Worm (Caenorhabditis elegans): ENCODE measurements around the gene C53C11.2.

The C53C11.2 gene

DNA sequence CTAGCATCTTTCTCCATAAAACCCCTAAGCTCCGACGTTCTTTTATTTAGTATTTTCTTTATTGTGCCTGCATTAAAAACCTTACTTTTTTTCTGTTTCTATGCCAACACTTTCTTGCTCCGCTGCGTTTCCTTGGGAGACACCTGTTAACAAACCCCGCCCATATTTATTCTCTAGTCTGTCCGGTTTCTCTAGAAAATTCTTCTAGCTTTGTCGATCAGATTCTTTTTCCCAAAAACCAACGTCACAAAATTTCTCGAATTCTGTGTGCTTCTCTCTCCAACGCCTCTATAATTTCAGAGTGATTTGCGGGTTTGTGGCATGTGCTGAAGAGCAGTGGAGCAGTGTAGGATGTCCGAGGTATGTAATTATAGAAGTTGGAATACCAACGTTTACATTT lies 18.2 kb upstream of the C53C11.2 start, which contains the start of gene ptr-5:
Gene ptr-5 (plus strand): TSS at position 301 of the 400 bp plus-strand sequence.
- TF ChIP-seq unc-62 (GFP tag; optimal IDR thresholded peaks at IDR 0.05) (no peak), nhr-2 (tag; optimal IDR thresholded peaks at IDR 0.05) (no peak), bed-3 (GFP tag; optimal IDR thresholded peaks at IDR 0.05) (no peak), M03D4.4 (tag; optimal IDR thresholded peaks at IDR 0.05) (no peak), lin-32 (GFP tag; optimal IDR thresholded peaks at IDR 0.05) (no peak), tbx-8 (GFP tag; optimal IDR thresholded peaks at IDR 0.05) (no peak), snpc-4 (tag; optimal IDR thresholded peaks at IDR 0.05) (no peak), pha-4 (tag; optimal IDR thresholded peaks at IDR 0.05) (no peak), drap-1 (GFP tag; optimal IDR thresholded peaks at IDR 0.05) (no peak)

DNA sequence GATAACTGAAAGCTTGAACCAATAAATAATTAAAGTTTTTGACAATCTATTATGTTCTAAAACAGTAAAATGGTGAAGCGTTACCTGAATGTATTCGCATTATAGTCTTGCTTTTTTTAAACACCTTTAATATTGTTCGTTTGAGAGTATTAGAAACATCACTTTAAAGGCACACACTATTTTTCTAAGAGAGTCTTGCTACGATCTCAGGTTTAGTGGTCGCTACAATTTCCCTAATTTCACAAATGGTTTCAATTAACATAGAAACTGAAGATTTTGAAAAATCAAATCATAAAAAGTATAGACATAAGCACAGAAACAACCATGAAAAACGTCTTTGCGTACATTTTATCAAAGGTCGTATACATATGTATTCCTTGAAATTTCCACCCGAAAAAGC lies 15.9 kb upstream of the C53C11.2 start:
- TF ChIP-seq nhr-28 (tag; optimal IDR thresholded peaks at IDR 0.05) (no peak), unc-62 (GFP tag; optimal IDR thresholded peaks at IDR 0.05) (no peak)

DNA sequence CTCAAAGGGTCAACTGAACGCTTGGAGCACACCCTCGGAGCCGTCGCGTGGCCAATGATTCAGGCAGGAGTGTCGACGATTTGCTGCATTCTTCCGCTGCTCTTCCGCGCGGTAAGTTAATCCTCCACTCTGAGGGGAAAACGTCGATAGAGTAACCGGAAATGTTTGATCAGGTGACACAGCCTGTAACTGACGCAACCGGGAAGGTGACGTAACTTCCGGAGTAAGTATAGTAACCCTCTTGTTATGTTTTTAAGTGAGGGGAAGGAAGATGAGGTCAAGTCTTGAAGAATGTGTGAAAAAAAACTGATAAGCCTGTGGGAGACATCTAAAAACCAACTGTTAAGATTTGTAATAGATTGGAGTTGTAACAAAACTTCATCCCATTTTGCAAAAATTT lies 11.5 kb upstream of the C53C11.2 start:
- TF ChIP-seq unc-39 (tag; optimal IDR thresholded peaks at IDR 0.05) (no peak), nhr-2 (tag; optimal IDR thresholded peaks at IDR 0.05) (peak; percentile 71), zip-8 (tag; optimal IDR thresholded peaks at IDR 0.05) (peak; percentile 52), mls-2 (tag; optimal IDR thresholded peaks at IDR 0.05) (no peak), lsy-2 (tag; optimal IDR thresholded peaks at IDR 0.05) (no peak)

DNA sequence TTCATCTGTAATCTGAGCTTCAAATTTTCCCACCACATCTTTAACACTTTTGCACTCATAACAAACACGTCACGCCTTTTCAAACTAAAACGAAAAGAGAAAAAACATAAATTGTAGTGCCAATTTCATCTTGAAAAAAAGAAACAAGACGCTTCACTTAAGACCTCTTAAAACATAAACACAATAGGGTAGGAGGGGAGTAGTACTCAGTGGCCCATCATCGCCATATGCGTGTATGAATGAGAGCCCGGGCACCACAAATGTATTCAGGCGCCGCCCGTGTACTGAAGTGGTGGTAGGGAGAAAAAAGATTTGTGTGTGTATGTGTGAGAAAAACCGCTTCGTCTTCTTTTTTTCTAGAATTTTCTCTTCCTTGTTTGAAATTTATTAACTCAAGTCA lies 9.2 kb upstream of the C53C11.2 start:
- TF ChIP-seq ceh-83 (GFP tag; optimal IDR thresholded peaks at IDR 0.05): no peak
- TF ChIP-seq cnd-1 (tag; optimal IDR thresholded peaks at IDR 0.05): no peak
- TF ChIP-seq sem-2 (GFP tag; optimal IDR thresholded peaks at IDR 0.05): no peak
- no peak for TF ChIP-seq nhr-12 (tag; optimal IDR thresholded peaks at IDR 0.05)
- no peak for TF ChIP-seq nhr-28 (tag; optimal IDR thresholded peaks at IDR 0.05)
- no peak for TF ChIP-seq ceh-43 (GFP tag; optimal IDR thresholded peaks at IDR 0.05)
- TF ChIP-seq snpc-4 (tag; optimal IDR thresholded peaks at IDR 0.05): no peak
- TF ChIP-seq bed-3 (GFP tag; optimal IDR thresholded peaks at IDR 0.05): no peak
- no peak for TF ChIP-seq elt-3 (tag; optimal IDR thresholded peaks at IDR 0.05)
- no peak for TF ChIP-seq sptf-1 (tag; optimal IDR thresholded peaks at IDR 0.05)
- TF ChIP-seq flh-1 (GFP tag; optimal IDR thresholded peaks at IDR 0.05): no peak
- TF ChIP-seq blmp-1 (tag; optimal IDR thresholded peaks at IDR 0.05): no peak
- TF ChIP-seq lsy-2 (tag; optimal IDR thresholded peaks at IDR 0.05): no peak
- no peak for TF ChIP-seq zip-8 (tag; optimal IDR thresholded peaks at IDR 0.05)
- TF ChIP-seq pha-4 (tag; optimal IDR thresholded peaks at IDR 0.05): no peak
- no peak for TF ChIP-seq ham-2 (GFP tag; optimal IDR thresholded peaks at IDR 0.05)
- TF ChIP-seq unc-120 (tag; optimal IDR thresholded peaks at IDR 0.05; ENCODE audit: poor library complexity, severe bottlenecking): no peak
- TF ChIP-seq nhr-237 (tag; optimal IDR thresholded peaks at IDR 0.05): no peak
- no peak for TF ChIP-seq nhr-76 (tag; optimal IDR thresholded peaks at IDR 0.05)

DNA sequence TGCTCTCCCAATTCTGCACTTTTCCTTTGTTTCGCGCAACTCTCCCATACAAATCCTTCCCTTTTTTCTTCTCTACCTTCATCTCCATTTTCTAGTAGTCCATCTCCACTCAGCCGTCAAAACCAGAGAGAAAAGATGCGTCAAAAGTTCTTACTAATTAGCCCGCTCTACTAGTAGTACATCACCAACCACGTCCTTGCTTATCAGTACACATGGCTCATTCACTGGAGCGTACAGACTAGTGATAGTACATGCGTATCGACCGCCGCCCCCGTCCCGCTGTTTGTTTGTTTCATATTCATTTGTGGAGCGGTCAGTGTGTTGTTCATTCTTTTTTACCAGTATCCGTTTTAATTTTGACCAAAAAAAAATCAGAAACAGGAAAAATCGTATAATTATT lies 7.4 kb upstream of the C53C11.2 start:
- TF ChIP-seq tbx-8 (GFP tag; optimal IDR thresholded peaks at IDR 0.05): no peak
- TF ChIP-seq mab-5 (tag; optimal IDR thresholded peaks at IDR 0.05): no peak
- no peak for TF ChIP-seq lin-32 (GFP tag; optimal IDR thresholded peaks at IDR 0.05)
- TF ChIP-seq mls-2 (tag; optimal IDR thresholded peaks at IDR 0.05): no peak
- no peak for TF ChIP-seq unc-120 (tag; optimal IDR thresholded peaks at IDR 0.05; ENCODE audit: poor library complexity, severe bottlenecking)
- no peak for TF ChIP-seq M03D4.4 (tag; optimal IDR thresholded peaks at IDR 0.05)
- no peak for TF ChIP-seq blmp-1 (tag; optimal IDR thresholded peaks at IDR 0.05)
- TF ChIP-seq cnd-1 (tag; optimal IDR thresholded peaks at IDR 0.05): no peak
- TF ChIP-seq snpc-4 (tag; optimal IDR thresholded peaks at IDR 0.05): no peak
- TF ChIP-seq zip-8 (tag; optimal IDR thresholded peaks at IDR 0.05): no peak
- TF ChIP-seq elt-1 (tag; optimal IDR thresholded peaks at IDR 0.05; ENCODE audit: borderline replicate concordance, insufficient read depth): no peak
- no peak for TF ChIP-seq unc-62 (GFP tag; optimal IDR thresholded peaks at IDR 0.05)
- TF ChIP-seq drap-1 (GFP tag; optimal IDR thresholded peaks at IDR 0.05): no peak
- no peak for TF ChIP-seq ceh-39 (tag; optimal IDR thresholded peaks at IDR 0.05)
- TF ChIP-seq sem-2 (GFP tag; optimal IDR thresholded peaks at IDR 0.05): no peak
- no peak for TF ChIP-seq nhr-237 (tag; optimal IDR thresholded peaks at IDR 0.05)
- no peak for TF ChIP-seq nhr-28 (tag; optimal IDR thresholded peaks at IDR 0.05)
- TF ChIP-seq lin-13 (tag; optimal IDR thresholded peaks at IDR 0.05): no peak
